Fruit fly (Drosophila melanogaster) whole organism, embryonic: Measurements from ENCODE around the gene peng.
A peak's percentile ranks its signal among the peaks of the same experiment; 100 is the strongest.

Experiments
- BEAF-32 ChIP-seq: fragments of 200-800 bp; sonication (Bioruptor generic); optimal IDR thresholded peaks from 3 replicates; lab custom pipeline; 2017; ENCODE audit warnings: missing biosample characterization, missing genetic modification characterization, mild to moderate bottlenecking, moderate library complexity, missing genetic modification reagents
- CG11456 ChIP-seq: fragments of 200-800 bp; sonication (Bioruptor generic); IDR thresholded peaks from 3 replicates; pipeline ENCODE4 v1.3.6; 2022; ENCODE audit warnings: missing biosample characterization, missing genetic modification characterization
- CG12219 ChIP-seq: fragments of 200-800 bp; sonication (Bioruptor generic); optimal IDR thresholded peaks from 3 replicates; lab custom pipeline; 2018; ENCODE audit warnings: missing biosample characterization, mild to moderate bottlenecking, missing genetic modification characterization
- CG13624 ChIP-seq: fragments of 200-800 bp; sonication (Bioruptor generic); optimal IDR thresholded peaks from 2 replicates; lab custom pipeline; 2016; ENCODE audit warnings: missing biosample characterization, missing genetic modification characterization
- CG13775 ChIP-seq: fragments of 200-800 bp; sonication (Bioruptor generic); optimal IDR thresholded peaks from 3 replicates; lab custom pipeline; 2017; ENCODE audit warnings: missing biosample characterization, mild to moderate bottlenecking, missing genetic modification characterization
- CG14014 ChIP-seq: fragments of 200-800 bp; sonication (Bioruptor generic); IDR thresholded peaks from 2 replicates; pipeline ENCODE4 v1.3.6; 2022; ENCODE audit warnings: missing biosample characterization, missing genetic modification characterization
- CG16815 ChIP-seq: fragments of 200-800 bp; sonication (Bioruptor generic); optimal IDR thresholded peaks from 3 replicates; lab custom pipeline; 2017; ENCODE audit warnings: missing biosample characterization, mild to moderate bottlenecking, missing genetic modification characterization
- CG17186 ChIP-seq: fragments of 200-800 bp; sonication (Bioruptor generic); optimal IDR thresholded peaks from 3 replicates; lab custom pipeline; 2017; ENCODE audit warnings: missing biosample characterization, missing genetic modification reagents, missing genetic modification characterization
- CG18262 ChIP-seq: fragments of 200-800 bp; optimal IDR thresholded peaks from 3 replicates; lab custom pipeline; 2019; ENCODE audit warnings: missing biosample characterization, mild to moderate bottlenecking, missing genetic modification characterization, moderate library complexity
- CG18619 ChIP-seq: fragments of 200-800 bp; sonication (Bioruptor generic); optimal IDR thresholded peaks from 3 replicates; lab custom pipeline; 2017; ENCODE audit warnings: missing biosample characterization, mild to moderate bottlenecking, missing genetic modification characterization
- CG2120 ChIP-seq: fragments of 200-800 bp; sonication (Bioruptor generic); optimal IDR thresholded peaks from 3 replicates; lab custom pipeline; 2016; ENCODE audit warnings: missing biosample characterization, missing genetic modification characterization
- CG30403 ChIP-seq: fragments of 200-800 bp; sonication (Bioruptor generic); optimal IDR thresholded peaks from 3 replicates; lab custom pipeline; 2016; ENCODE audit warnings: missing biosample characterization, missing genetic modification characterization
- CG3065 ChIP-seq: fragments of 200-800 bp; sonication (Bioruptor generic); optimal IDR thresholded peaks from 2 replicates; lab custom pipeline; 2016; ENCODE audit warnings: missing biosample characterization, missing genetic modification characterization
- CG4282 ChIP-seq: fragments of 200-800 bp; sonication (Bioruptor generic); optimal IDR thresholded peaks from 2 replicates; lab custom pipeline; 2016; ENCODE audit warnings: missing biosample characterization, missing genetic modification characterization
- CG6654 ChIP-seq: fragments of 200-800 bp; sonication (Bioruptor generic); optimal IDR thresholded peaks from 2 replicates; lab custom pipeline; 2017; ENCODE audit warnings: missing biosample characterization, mild to moderate bottlenecking, missing genetic modification characterization
- CG7786 ChIP-seq: fragments of 200-800 bp; sonication (Bioruptor generic); optimal IDR thresholded peaks from 2 replicates; lab custom pipeline; 2016; ENCODE audit warnings: missing biosample characterization, missing genetic modification characterization
- CG8944 ChIP-seq: fragments of 200-800 bp; sonication (Bioruptor generic); optimal IDR thresholded peaks from 3 replicates; lab custom pipeline; 2016; ENCODE audit warnings: missing biosample characterization, missing genetic modification characterization
- CG9437 ChIP-seq: fragments of 200-800 bp; sonication (Bioruptor generic); optimal IDR thresholded peaks from 2 replicates; lab custom pipeline; 2018; ENCODE audit warnings: missing biosample characterization, mild to moderate bottlenecking, missing genetic modification characterization
- Dbx ChIP-seq: fragments of 200-800 bp; sonication (Bioruptor generic); IDR thresholded peaks from 3 replicates; pipeline ENCODE4 v1.3.6; 2022; ENCODE audit warnings: missing biosample characterization, missing genetic modification characterization
- Deaf1 ChIP-seq: fragments of 200-800 bp; optimal IDR thresholded peaks from 3 replicates; lab custom pipeline; 2019; ENCODE audit warnings: missing biosample characterization, mild to moderate bottlenecking, missing genetic modification characterization, moderate library complexity
- Doc3 ChIP-seq: fragments of 200-800 bp; sonication (Bioruptor generic); IDR thresholded peaks from 3 replicates; pipeline ENCODE4 v1.3.6; 2022; ENCODE audit warnings: missing biosample characterization, missing genetic modification characterization; ENCODE audit not compliant: partially characterized antibody
- Gug ChIP-seq: fragments of 200-800 bp; sonication (Bioruptor generic); IDR thresholded peaks from 4 replicates; pipeline ENCODE4 v1.3.6; 2022; ENCODE audit warnings: missing biosample characterization, missing genetic modification characterization
- HLH3B ChIP-seq: fragments of 200-800 bp; sonication (Bioruptor generic); IDR thresholded peaks from 2 replicates; pipeline ENCODE4 v1.3.6; 2022; ENCODE audit warnings: missing biosample characterization, missing genetic modification characterization
- HLH54F ChIP-seq: fragments of 200-800 bp; sonication (Bioruptor generic); optimal IDR thresholded peaks from 3 replicates; lab custom pipeline; 2016; ENCODE audit warnings: missing biosample characterization, missing genetic modification characterization
- Hmr ChIP-seq: fragments of 200-800 bp; sonication (Bioruptor generic); optimal IDR thresholded peaks from 3 replicates; lab custom pipeline; 2017; ENCODE audit warnings: mild to moderate bottlenecking, missing biosample characterization, missing genetic modification reagents, missing genetic modification characterization
- Med ChIP-seq: fragments of 200-800 bp; sonication (Bioruptor generic); peaks from one replicate; lab custom pipeline; 2016; ENCODE audit warnings: missing biosample characterization, missing genetic modification characterization, mild to moderate bottlenecking, inconsistent platforms, moderate library complexity
- Nf-YA ChIP-seq: fragments of 200-800 bp; sonication (Bioruptor generic); IDR thresholded peaks from 2 replicates; pipeline ENCODE4 v1.3.6; 2022; ENCODE audit warnings: missing biosample characterization, missing genetic modification characterization
- Optix ChIP-seq: fragments of 200-800 bp; sonication (Bioruptor generic); IDR thresholded peaks from 3 replicates; pipeline ENCODE4 v1.3.6; 2022; ENCODE audit warnings: missing biosample characterization, missing genetic modification characterization
- Side ChIP-seq: fragments of 200-800 bp; sonication (Bioruptor generic); optimal IDR thresholded peaks from 2 replicates; lab custom pipeline; 2016; ENCODE audit warnings: missing biosample characterization, missing genetic modification characterization
- Sin3A ChIP-seq: fragments of >200 bp; optimal IDR thresholded peaks from 2 replicates; lab custom pipeline; 2018
- Trl ChIP-seq, 3 experiments: fragments of >200 bp in 2 of 3; fragments of 200-800 bp in 1 of 3; sonication (Bioruptor generic) in 1 of 3; optimal IDR thresholded peaks; 2 replicates in 1 of 3; 3 replicates in 2 of 3; lab custom pipeline; 2016 to 2017; ENCODE audit warnings: missing biosample characterization in 1 of 3, missing genetic modification characterization in 1 of 3
- az2 ChIP-seq: fragments of 200-800 bp; sonication (Bioruptor generic); optimal IDR thresholded peaks from 3 replicates; lab custom pipeline; 2016; ENCODE audit warnings: missing biosample characterization, missing genetic modification characterization
- eve ChIP-seq, 2 experiments: fragments of >200 bp; optimal IDR thresholded peaks; 2 replicates each; lab custom pipeline; 2017; ENCODE audit warnings: missing biosample characterization in 2 of 2, missing genetic modification characterization in 2 of 2
- grau ChIP-seq: fragments of 200-800 bp; optimal IDR thresholded peaks from 3 replicates; lab custom pipeline; 2019; ENCODE audit warnings: missing biosample characterization, mild to moderate bottlenecking, missing genetic modification characterization, moderate library complexity
- gro ChIP-seq: fragments of 200-800 bp; sonication (Bioruptor generic); optimal IDR thresholded peaks from 2 replicates; lab custom pipeline; 2016; ENCODE audit warnings: missing biosample characterization, missing genetic modification characterization
- ham ChIP-seq: fragments of 200-800 bp; sonication (Bioruptor generic); IDR thresholded peaks from 2 replicates; pipeline ENCODE4 v1.3.6; 2022; ENCODE audit warnings: missing biosample characterization, missing genetic modification characterization
- hb ChIP-seq: fragments of 200-800 bp; sonication (Bioruptor generic); IDR thresholded peaks from 3 replicates; pipeline ENCODE4 v1.3.6; 2022; ENCODE audit warnings: missing biosample characterization, missing genetic modification characterization; ENCODE audit not compliant: partially characterized antibody
- inv ChIP-seq: fragments of 200-800 bp; sonication (Bioruptor generic); IDR thresholded peaks from 2 replicates; pipeline ENCODE4 v1.3.6; 2022; ENCODE audit warnings: missing biosample characterization, missing genetic modification characterization; ENCODE audit not compliant: partially characterized antibody
- kni ChIP-seq: fragments of 200-800 bp; sonication (Bioruptor generic); optimal IDR thresholded peaks from 3 replicates; lab custom pipeline; 2017; ENCODE audit warnings: mild to moderate bottlenecking, missing biosample characterization, missing genetic modification reagents, missing genetic modification characterization
- onecut ChIP-seq: fragments of 200-800 bp; sonication (Bioruptor generic); IDR thresholded peaks from 2 replicates; pipeline ENCODE4 v1.3.6; 2022; ENCODE audit warnings: missing biosample characterization, missing genetic modification characterization
- pan ChIP-seq, 4 experiments: fragments of >200 bp in 3 of 4; fragments of 200-800 bp in 1 of 4; sonication (Bioruptor generic) in 1 of 4; optimal IDR thresholded peaks in 3 of 4; IDR thresholded peaks in 1 of 4; 2 replicates each; pipeline versions ENCODE4 v1.3.6 to Lab custom; 2017 to 2022; ENCODE audit warnings: missing biosample characterization in 2 of 4, missing genetic modification characterization in 2 of 4, mixed read lengths in 1 of 4
- pfk ChIP-seq: fragments of 200-800 bp; sonication (Bioruptor generic); optimal IDR thresholded peaks from 2 replicates; lab custom pipeline; 2018; ENCODE audit warnings: missing biosample characterization, mild to moderate bottlenecking, missing genetic modification characterization, moderate library complexity
- pzg ChIP-seq: fragments of 200-800 bp; sonication (Bioruptor generic); optimal IDR thresholded peaks from 3 replicates; lab custom pipeline; 2018; ENCODE audit warnings: missing biosample characterization, mild to moderate bottlenecking, missing genetic modification characterization, moderate library complexity
- row ChIP-seq: fragments of 200-800 bp; sonication (Bioruptor generic); IDR thresholded peaks from 3 replicates; pipeline ENCODE4 v1.3.6; 2022; ENCODE audit warnings: missing biosample characterization, missing genetic modification characterization
- sens ChIP-seq: fragments of 200-800 bp; sonication (Bioruptor generic); peaks from one replicate; lab custom pipeline; 2016; ENCODE audit warnings: missing biosample characterization, missing genetic modification characterization
- slbo ChIP-seq: fragments of 200-800 bp; sonication (Bioruptor generic); IDR thresholded peaks from 2 replicates; pipeline ENCODE4 v1.3.6; 2022; ENCODE audit warnings: missing biosample characterization, missing genetic modification characterization
- sug ChIP-seq: fragments of 200-800 bp; optimal IDR thresholded peaks from 2 replicates; lab custom pipeline; 2019; ENCODE audit warnings: missing biosample characterization, mild to moderate bottlenecking, missing genetic modification characterization, moderate library complexity
- tio ChIP-seq: fragments of 200-800 bp; sonication (Bioruptor generic); optimal IDR thresholded peaks from 2 replicates; lab custom pipeline; 2017; ENCODE audit warnings: missing biosample characterization, missing genetic modification characterization, inconsistent platforms

The peng gene

dm6 chrX:21373659-21374426, 24.2 kb upstream of the peng start, which contains the start of gene slgA (continued):
- peak; percentile 67 for TF ChIP-seq CG7786
- peak; percentile 14 for TF ChIP-seq pfk (GFP tag; lab: Kevin White, UChicago)
- TF ChIP-seq CG18619 (GFP tag; lab: Kevin White, UChicago) = no peak
- TF ChIP-seq CG2120 (GFP tag; lab: Kevin White, UChicago) = peak; percentile 65
- peak; percentile 46 for TF ChIP-seq Hmr (GFP tag; lab: Kevin White, UChicago)
- no peak for TF ChIP-seq CG14014 (GFP tag; lab: Robert Waterston, UW)
- peak; percentile 76; the same call in 1 of the 2 replicates for TF ChIP-seq Nf-YA (GFP tag; lab: Robert Waterston, UW)
- TF ChIP-seq CG11456 (GFP tag; lab: Robert Waterston, UW) = peak; percentile 68; the same call in 1 of the 3 replicates
- peak; percentile 90 for TF ChIP-seq Med (GFP tag; lab: Kevin White, UChicago)
- peak; percentile 8 for TF ChIP-seq CG13775 (GFP tag; lab: Kevin White, UChicago)
- TF ChIP-seq eve (GFP tag; optimal IDR thresholded peaks at IDR 0.05; lab: Kevin White, UChicago) = peak in 1 of 2 experiments; percentile 54
- peak; percentile 55 for TF ChIP-seq inv
- peak; percentile 57 for TF ChIP-seq Deaf1 (tag; lab: Kevin White, UChicago)
- TF ChIP-seq pan (optimal IDR thresholded peaks at IDR 0.05; lab: Kevin White, UChicago) = no peak
- peak in 1 of 2 experiments; percentile 28 for TF ChIP-seq pan (GFP tag; optimal IDR thresholded peaks at IDR 0.05 in 1 of 2, IDR thresholded peaks at IDR 0.05 in 1 of 2)
- TF ChIP-seq CG18262 (tag; lab: Kevin White, UChicago) = peak; percentile 4
- no peak for TF ChIP-seq Gug (GFP tag; lab: Robert Waterston, UW)
- peak; percentile 86 for TF ChIP-seq pzg (GFP tag; lab: Kevin White, UChicago)
- TF ChIP-seq az2 (GFP tag; lab: Kevin White, UChicago) = peak; percentile 14
- peak; percentile 18 for TF ChIP-seq gro (GFP tag; lab: Kevin White, UChicago)
- TF ChIP-seq sens (GFP tag; lab: Kevin White, UChicago) = peak; percentile 82
- TF ChIP-seq CG30403 (GFP tag; lab: Kevin White, UChicago) = peak; percentile 46
- TF ChIP-seq ham (GFP tag; lab: Robert Waterston, UW) = no peak
- peak; percentile 34 for TF ChIP-seq CG8944 (GFP tag; lab: Kevin White, UChicago)
- TF ChIP-seq HLH3B = 0 out of 2 replicates have a peak, but pooled peaks have one; percentile 21
- peak; percentile 8 for TF ChIP-seq Side (GFP tag; lab: Kevin White, UChicago)
- peak; percentile 52; the same call in 1 of the 3 replicates for TF ChIP-seq Doc3
- TF ChIP-seq Optix (GFP tag; lab: Robert Waterston, UW) = no peak
- TF ChIP-seq CG12219 (GFP tag; lab: Kevin White, UChicago) = no peak
- no peak for TF ChIP-seq CG4282
- peak; percentile 83 for TF ChIP-seq BEAF-32 (GFP tag; lab: Kevin White, UChicago)
- no peak for TF ChIP-seq kni (GFP tag; lab: Kevin White, UChicago)
- peak; percentile 29 for TF ChIP-seq grau (tag; lab: Kevin White, UChicago)
- TF ChIP-seq CG6654 (GFP tag; lab: Kevin White, UChicago) = no peak
- TF ChIP-seq sug (tag; lab: Kevin White, UChicago) = peak; percentile 92
- peak; percentile 64 for TF ChIP-seq HLH54F (GFP tag; lab: Kevin White, UChicago)
- no peak for TF ChIP-seq CG3065 (GFP tag; lab: Kevin White, UChicago)
- peak; percentile 1 for TF ChIP-seq CG16815
- TF ChIP-seq slbo = peak; percentile 58
- TF ChIP-seq CG17186 (GFP tag; lab: Kevin White, UChicago) = peak; percentile 16
- TF ChIP-seq Sin3A (lab: Kevin White, UChicago) = peak; percentile 37
- TF ChIP-seq CG9437 = peak; percentile 2
- TF ChIP-seq onecut (GFP tag; lab: Robert Waterston, UW) = peak; percentile 20; the same call in 1 of the 2 replicates
- peak; percentile 63; the same call in 1 of the 3 replicates for TF ChIP-seq hb
- TF ChIP-seq tio = no peak
- TF ChIP-seq row (GFP tag; lab: Robert Waterston, UW) = peak; percentile 66
- TF ChIP-seq CG13624 (GFP tag; lab: Kevin White, UChicago) = peak; percentile 59
- 0 out of 3 replicates have a peak, but pooled peaks have one; percentile 48 for TF ChIP-seq Dbx (GFP tag; lab: Robert Waterston, UW)
- TF ChIP-seq Trl (optimal IDR thresholded peaks at IDR 0.05; lab: Kevin White, UChicago) = no peak
- TF ChIP-seq Trl (GFP tag; optimal IDR thresholded peaks at IDR 0.05; lab: Kevin White, UChicago) = no peak
